Worm (Caenorhabditis elegans) whole organism, young adult: ENCODE measurements around the gene ogt-1.
A peak's percentile ranks its signal among the peaks of the same experiment; 100 is the strongest.

ENCODE experiments used
- B0035.1 ChIP-seq: sonication (generic microtip); optimal IDR thresholded peaks from 2 replicates; lab custom pipeline; 2016; ENCODE audit warnings: missing genetic modification characterization, mild to moderate bottlenecking, missing compliant biosample characterization, missing genotype, missing genetic modification reagents
- B0261.1 ChIP-seq: sonication (generic microtip); optimal IDR thresholded peaks from 2 replicates; lab custom pipeline; 2016; ENCODE audit warnings: mild to moderate bottlenecking, missing genetic modification characterization, moderate library complexity, missing compliant biosample characterization
- C06A6.2 ChIP-seq: fragments of 200-800 bp; sonication (Bioruptor generic); conservative IDR thresholded peaks from 2 replicates; pipeline ENCODE4 v1.3.6; 2022; ENCODE audit warnings: missing genetic modification characterization, missing compliant biosample characterization
- D2030.7 ChIP-seq: fragments of 200-800 bp; sonication (Bioruptor generic); IDR thresholded peaks from 2 replicates; pipeline ENCODE4 v1.3.6; 2022; ENCODE audit warnings: missing genetic modification reagents, missing genetic modification characterization, missing compliant biosample characterization
- F52B5.7 ChIP-seq: sonication (generic microtip); optimal IDR thresholded peaks from 2 replicates; lab custom pipeline; 2016; ENCODE audit warnings: mild to moderate bottlenecking, missing genetic modification characterization, missing compliant biosample characterization
- F57C9.4 ChIP-seq: sonication (generic microtip); optimal IDR thresholded peaks from 2 replicates; lab custom pipeline; 2017; ENCODE audit warnings: mild to moderate bottlenecking, missing genetic modification characterization, missing compliant biosample characterization
- K12H6.12 ChIP-seq: fragments of 200-800 bp; sonication (Bioruptor generic); optimal IDR thresholded peaks from 2 replicates; lab custom pipeline; 2018; ENCODE audit warnings: mild to moderate bottlenecking, missing genetic modification characterization, missing compliant biosample characterization
- T07F8.4 ChIP-seq: sonication (generic microtip); optimal IDR thresholded peaks from 2 replicates; lab custom pipeline; 2016; ENCODE audit warnings: mild to moderate bottlenecking, missing genetic modification characterization, moderate library complexity, missing compliant biosample characterization
- T26A5.8 ChIP-seq: sonication (generic microtip); optimal IDR thresholded peaks from 2 replicates; lab custom pipeline; 2016; ENCODE audit warnings: missing genetic modification characterization, missing compliant biosample characterization
- Y53G8AR.9 ChIP-seq: fragments of 200-800 bp; sonication (Bioruptor generic); conservative IDR thresholded peaks from 2 replicates; pipeline ENCODE4 v1.3.6; 2022; ENCODE audit warnings: missing genetic modification reagents, missing genetic modification characterization, missing compliant biosample characterization
- Y67H2A.10 ChIP-seq: fragments of 200-800 bp; sonication (Bioruptor generic); conservative IDR thresholded peaks from 2 replicates; pipeline ENCODE4 v1.3.6; 2022; ENCODE audit warnings: missing genetic modification reagents, missing genetic modification characterization, missing compliant biosample characterization
- aptf-3 ChIP-seq: fragments of 200-800 bp; sonication (Bioruptor generic); IDR thresholded peaks from 2 replicates; pipeline ENCODE4 v1.3.6; 2022; ENCODE audit warnings: missing genetic modification characterization, missing compliant biosample characterization
- athp-1 ChIP-seq: sonication (generic microtip); optimal IDR thresholded peaks from 2 replicates; lab custom pipeline; 2017; ENCODE audit warnings: mild to moderate bottlenecking, missing genetic modification characterization, missing compliant biosample characterization
- bed-1 ChIP-seq: fragments of 200-800 bp; sonication (Bioruptor generic); IDR thresholded peaks from 2 replicates; pipeline ENCODE4 v1.3.6; 2022; ENCODE audit warnings: missing genetic modification reagents, missing genetic modification characterization, missing compliant biosample characterization
- cebp-2 ChIP-seq: fragments of 200-800 bp; sonication (Bioruptor generic); IDR thresholded peaks from 2 replicates; pipeline ENCODE4 v1.3.6; 2022; ENCODE audit warnings: missing genetic modification characterization, missing compliant biosample characterization
- ceh-91 ChIP-seq: fragments of 200-800 bp; sonication (Bioruptor generic); IDR thresholded peaks from 2 replicates; pipeline ENCODE4 v1.3.6; 2022; ENCODE audit warnings: missing genetic modification reagents, missing genetic modification characterization, missing compliant biosample characterization
- chd-7 ChIP-seq: sonication (generic microtip); optimal IDR thresholded peaks from 2 replicates; lab custom pipeline; 2016; ENCODE audit warnings: mild to moderate bottlenecking, missing genetic modification characterization, moderate library complexity, missing compliant biosample characterization
- die-1 ChIP-seq: sonication (generic microtip); optimal IDR thresholded peaks from 2 replicates; lab custom pipeline; 2016; ENCODE audit warnings: missing genotype, mild to moderate bottlenecking, missing genetic modification characterization, missing compliant biosample characterization
- egrh-3 ChIP-seq: fragments of 200-800 bp; sonication (Bioruptor generic); IDR thresholded peaks from 2 replicates; pipeline ENCODE4 v1.3.6; 2022; ENCODE audit warnings: missing genetic modification reagents, missing genetic modification characterization, missing compliant biosample characterization
- ekl-4 ChIP-seq: fragments of 200-800 bp; sonication (Bioruptor generic); IDR thresholded peaks from 2 replicates; pipeline ENCODE4 v1.3.6; 2022; ENCODE audit warnings: missing genetic modification reagents, missing genetic modification characterization, missing compliant biosample characterization
- gei-17 ChIP-seq: fragments of 200-800 bp; sonication (Bioruptor generic); optimal IDR thresholded peaks from 2 replicates; lab custom pipeline; 2018; ENCODE audit warnings: mild to moderate bottlenecking, missing genetic modification characterization, missing compliant biosample characterization
- him-1 ChIP-seq: sonication (generic microtip); optimal IDR thresholded peaks from 2 replicates; lab custom pipeline; 2016; ENCODE audit warnings: missing genotype, missing genetic modification reagents, missing genetic modification characterization, missing compliant biosample characterization
- hlh-12 ChIP-seq: sonication (generic microtip); optimal IDR thresholded peaks from 2 replicates; lab custom pipeline; 2016; ENCODE audit warnings: missing genetic modification characterization, missing compliant biosample characterization
- hmg-1.2 ChIP-seq: fragments of 200-800 bp; sonication (Bioruptor generic); IDR thresholded peaks from 2 replicates; pipeline ENCODE4 v1.3.6; 2022; ENCODE audit warnings: missing genetic modification reagents, missing genetic modification characterization, missing compliant biosample characterization
- let-526 ChIP-seq: fragments of 200-800 bp; sonication (Bioruptor generic); IDR thresholded peaks from 2 replicates; pipeline ENCODE4 v1.3.6; 2022; ENCODE audit warnings: missing genetic modification reagents, missing genetic modification characterization, missing compliant biosample characterization
- let-607 ChIP-seq, 2 experiments: fragments of 200-800 bp in 1 of 2; sonication (Bioruptor generic) in 1 of 2; sonication (generic microtip) in 1 of 2; optimal IDR thresholded peaks; 2 replicates each; lab custom pipeline; 2016 to 2018; ENCODE audit warnings: mild to moderate bottlenecking in 2 of 2, missing compliant biosample characterization in 2 of 2, missing genetic modification characterization in 2 of 2, moderate library complexity in 2 of 2, missing genotype in 1 of 2
- lin-26 ChIP-seq: fragments of 200-800 bp; sonication (Bioruptor generic); IDR thresholded peaks from 2 replicates; pipeline ENCODE4 v1.3.6; 2022; ENCODE audit warnings: missing genetic modification reagents, missing genetic modification characterization, missing compliant biosample characterization
- lin-54 ChIP-seq: fragments of 200-800 bp; sonication (Bioruptor generic); optimal IDR thresholded peaks from 2 replicates; lab custom pipeline; 2018; ENCODE audit warnings: mild to moderate bottlenecking, missing genetic modification characterization, missing compliant biosample characterization
- lsy-27 ChIP-seq: sonication (generic microtip); optimal IDR thresholded peaks from 2 replicates; lab custom pipeline; 2017; ENCODE audit warnings: missing genetic modification characterization, mild to moderate bottlenecking, missing compliant biosample characterization, antibody characterized with exemption, missing genotype, borderline replicate concordance; ENCODE audit not compliant: insufficient read depth
- madf-10 ChIP-seq: sonication (generic microtip); optimal IDR thresholded peaks from 2 replicates; lab custom pipeline; 2016; ENCODE audit warnings: mild to moderate bottlenecking, missing genetic modification characterization, missing compliant biosample characterization
- madf-3 ChIP-seq: fragments of 200-800 bp; sonication (Bioruptor generic); IDR thresholded peaks from 2 replicates; pipeline ENCODE4 v1.3.6; 2022; ENCODE audit warnings: missing genetic modification reagents, missing genetic modification characterization, missing compliant biosample characterization
- mes-4 ChIP-seq: sonication (generic microtip); optimal IDR thresholded peaks from 2 replicates; lab custom pipeline; 2016; ENCODE audit warnings: missing genotype, missing genetic modification characterization, missing compliant biosample characterization
- nfyb-1 ChIP-seq: fragments of 200-800 bp; sonication (Bioruptor generic); IDR thresholded peaks from 2 replicates; pipeline ENCODE4 v1.3.6; 2022; ENCODE audit warnings: missing genetic modification reagents, missing genetic modification characterization, missing compliant biosample characterization
- nhr-27 ChIP-seq: fragments of 200-800 bp; sonication (Bioruptor generic); optimal IDR thresholded peaks from 2 replicates; lab custom pipeline; 2018; ENCODE audit warnings: mild to moderate bottlenecking, missing genetic modification characterization, moderate library complexity, missing compliant biosample characterization
- nhr-80 ChIP-seq: sonication (generic microtip); optimal IDR thresholded peaks from 2 replicates; lab custom pipeline; 2016; ENCODE audit warnings: missing genetic modification characterization, missing compliant biosample characterization
- pha-4 ChIP-seq: fragments of 150-350 bp; sonication (generic microtip); optimal IDR thresholded peaks from 2 replicates; lab custom pipeline; 2014; ENCODE audit warnings: missing biosample characterization, missing genetic modification reagents, missing genetic modification characterization
- rpc-1 ChIP-seq, 2 experiments: fragments of 150-350 bp in 1 of 2; sonication (generic microtip) in 1 of 2; optimal IDR thresholded peaks; 2 replicates each; lab custom pipeline; 2014 to 2018; ENCODE audit warnings: missing biosample characterization in 1 of 2, missing genetic modification characterization in 1 of 2, missing genetic modification reagents in 1 of 2, missing genotype in 1 of 2
- sptf-2 ChIP-seq: fragments of 200-800 bp; sonication (Bioruptor generic); optimal IDR thresholded peaks from 2 replicates; lab custom pipeline; 2018; ENCODE audit warnings: mild to moderate bottlenecking, missing genetic modification characterization, missing compliant biosample characterization
- tbx-9 ChIP-seq: sonication (generic microtip); optimal IDR thresholded peaks from 2 replicates; lab custom pipeline; 2016; ENCODE audit warnings: borderline replicate concordance, missing genetic modification characterization, inconsistent platforms, missing compliant biosample characterization
- unc-130 ChIP-seq: sonication (generic microtip); optimal IDR thresholded peaks from 2 replicates; lab custom pipeline; 2016; ENCODE audit warnings: missing genetic modification reagents, missing genetic modification characterization, missing compliant biosample characterization
- xnd-1 ChIP-seq: sonication (generic microtip); optimal IDR thresholded peaks from 2 replicates; lab custom pipeline; 2016; ENCODE audit warnings: missing genotype, missing genetic modification reagents, missing genetic modification characterization, missing compliant biosample characterization
- zfh-2 ChIP-seq: fragments of 200-800 bp; sonication (Bioruptor generic); conservative IDR thresholded peaks from 2 replicates; pipeline ENCODE4 v1.3.6; 2022; ENCODE audit warnings: missing genetic modification reagents, missing genetic modification characterization, missing compliant biosample characterization
- ztf-22 ChIP-seq: fragments of 200-800 bp; sonication (Bioruptor generic); optimal IDR thresholded peaks from 2 replicates; lab custom pipeline; 2018; ENCODE audit warnings: mild to moderate bottlenecking, missing genetic modification characterization, moderate library complexity, missing compliant biosample characterization
- ztf-25 ChIP-seq: fragments of 200-800 bp; sonication (Bioruptor generic); IDR thresholded peaks from 2 replicates; pipeline ENCODE4 v1.3.6; 2022; ENCODE audit warnings: missing genetic modification reagents, missing genetic modification characterization, missing compliant biosample characterization
- ztf-28 ChIP-seq: fragments of 200-800 bp; sonication (Bioruptor generic); IDR thresholded peaks from 2 replicates; pipeline ENCODE4 v1.3.6; 2022; ENCODE audit warnings: missing genetic modification reagents, missing genetic modification characterization, missing compliant biosample characterization
- ztf-6 ChIP-seq: fragments of 200-800 bp; sonication (Bioruptor generic); IDR thresholded peaks from 2 replicates; pipeline ENCODE4 v1.3.6; 2022; ENCODE audit warnings: missing genetic modification reagents, missing genetic modification characterization, missing compliant biosample characterization

Gene ogt-1

ce11 chrIII:7184022-7184421 lies 30.4 kb upstream of the ogt-1 start, which contains the start of gene yju-2 (continued):
- no peak for TF ChIP-seq C06A6.2 (GFP tag; lab: Robert Waterston, UW)
- TF ChIP-seq sptf-2: no peak
- no peak for TF ChIP-seq gei-17 (GFP tag; lab: Kevin White, UChicago)
- no peak for TF ChIP-seq K12H6.12 (tag; lab: Kevin White, UChicago)
- no peak for TF ChIP-seq ztf-22 (GFP tag; lab: Kevin White, UChicago)
- peak; percentile 16 for TF ChIP-seq lin-54 (GFP tag; lab: Kevin White, UChicago)
- TF ChIP-seq, all 124 proteins: peak for 21

- TF ChIP-seq unc-130 (GFP tag; lab: Kevin White, UChicago) (peak; percentile 29), aptf-3 (GFP tag; lab: Robert Waterston, UW) (0 out of 2 replicates have a peak, but pooled peaks have one; percentile 76), ztf-28 (GFP tag; lab: Robert Waterston, UW) (no peak), zfh-2 (GFP tag; lab: Robert Waterston, UW) (no peak), chd-7 (no peak), D2030.7 (GFP tag; lab: Robert Waterston, UW) (peak; percentile 27; the same call in 1 of the 2 replicates), F52B5.7 (tag; lab: Kevin White, UChicago) (peak; percentile 25), him-1 (no peak), T26A5.8 (tag; lab: Kevin White, UChicago) (no peak), hlh-12 (tag; lab: Kevin White, UChicago) (no peak), lsy-27 (no peak), hmg-1.2 (GFP tag; lab: Robert Waterston, UW) (peak; percentile 50), C06A6.2 (GFP tag; lab: Robert Waterston, UW) (no peak), madf-10 (tag; lab: Kevin White, UChicago) (no peak), ekl-4 (GFP tag; lab: Robert Waterston, UW) (0 out of 2 replicates have a peak, but pooled peaks have one; percentile 33), K12H6.12 (tag; lab: Kevin White, UChicago) (peak; percentile 24), egrh-3 (GFP tag; lab: Robert Waterston, UW) (no peak), Y53G8AR.9 (GFP tag; lab: Robert Waterston, UW) (0 out of 2 replicates have a peak, but pooled peaks have one; percentile 45), ceh-91 (GFP tag; lab: Robert Waterston, UW) (no peak), madf-3 (peak; percentile 81), rpc-1 (optimal IDR thresholded peaks at IDR 0.05; lab: Kevin White, UChicago) (no peak), rpc-1 (tag; optimal IDR thresholded peaks at IDR 0.05; lab: Kevin White, UChicago) (no peak), B0261.1 (no peak), nhr-80 (tag; lab: Kevin White, UChicago) (peak; percentile 53), tbx-9 (tag; lab: Kevin White, UChicago) (no peak), die-1 (tag; lab: Kevin White, UChicago) (peak; percentile 49), let-526 (no peak), nhr-27 (tag; lab: Kevin White, UChicago) (no peak), Y67H2A.10 (GFP tag; lab: Robert Waterston, UW) (no peak; the same call in 1 of the 2 replicates), ztf-6 (GFP tag; lab: Robert Waterston, UW) (no peak), ztf-25 (no peak), xnd-1 (tag; lab: Kevin White, UChicago) (no peak), lin-26 (peak; percentile 64; the same call in 1 of the 2 replicates), F57C9.4 (no peak), nfyb-1 (peak; percentile 62; the same call in 1 of the 2 replicates), T07F8.4 (tag; lab: Kevin White, UChicago) (no peak), let-607 (tag; optimal IDR thresholded peaks at IDR 0.05; lab: Kevin White, UChicago) (peak in 1 of 2 experiments; percentile 49), bed-1 (GFP tag; lab: Robert Waterston, UW) (no peak), cebp-2 (GFP tag; lab: Robert Waterston, UW) (no peak), mes-4 (no peak), athp-1 (peak; percentile 34), pha-4 (no peak), B0035.1 (tag; lab: Kevin White, UChicago) (no peak)
Measured at ce11 chrIII:7181822-7182221, 28.2 kb upstream of the ogt-1 start, which contains the start of gene epg-4. Gene epg-4, plus strand, starts transcription at chrIII:7182167.
